Fruit fly (Drosophila melanogaster) whole organism, embryonic: ENCODE results near the gene Drsl1.
A peak's percentile ranks its signal among the peaks of the same experiment; 100 is the strongest.

ENCODE experiments used
- ATbp ChIP-seq: fragments of 200-800 bp; sonication (Bioruptor generic); optimal IDR thresholded peaks from 2 replicates; lab custom pipeline; 2017; ENCODE audit warnings: missing biosample characterization, mild to moderate bottlenecking, missing genetic modification characterization, missing genetic modification reagents
- Aef1 ChIP-seq: fragments of 200-800 bp; sonication (Bioruptor generic); IDR thresholded peaks from 3 replicates; pipeline ENCODE4 v1.3.6; 2022; ENCODE audit warnings: missing biosample characterization, missing genetic modification characterization
- B-H1 ChIP-seq: fragments of 200-800 bp; sonication (Bioruptor generic); IDR thresholded peaks from 3 replicates; pipeline ENCODE4 v1.3.6; 2022; ENCODE audit warnings: missing biosample characterization, missing genetic modification characterization
- CG10274 ChIP-seq: fragments of 200-800 bp; sonication (Bioruptor generic); optimal IDR thresholded peaks from 3 replicates; lab custom pipeline; 2017; ENCODE audit warnings: missing biosample characterization, mild to moderate bottlenecking, missing genetic modification characterization
- CG11723 ChIP-seq: fragments of 200-800 bp; sonication (Bioruptor generic); optimal IDR thresholded peaks from 2 replicates; lab custom pipeline; 2017; ENCODE audit warnings: missing biosample characterization, mild to moderate bottlenecking, missing genetic modification characterization
- CG12104 ChIP-seq: fragments of 200-800 bp; sonication (Bioruptor generic); optimal IDR thresholded peaks from 3 replicates; lab custom pipeline; 2016; ENCODE audit warnings: missing biosample characterization, missing genetic modification characterization
- CG14014 ChIP-seq: fragments of 200-800 bp; sonication (Bioruptor generic); IDR thresholded peaks from 2 replicates; pipeline ENCODE4 v1.3.6; 2022; ENCODE audit warnings: missing biosample characterization, missing genetic modification characterization
- CG14667 ChIP-seq: fragments of 200-800 bp; sonication (Bioruptor generic); IDR thresholded peaks from 2 replicates; pipeline ENCODE4 v1.3.6; 2022; ENCODE audit warnings: missing biosample characterization, missing genetic modification characterization
- CG16779 ChIP-seq: fragments of 200-800 bp; sonication (Bioruptor generic); IDR thresholded peaks from 2 replicates; pipeline ENCODE4 v1.3.6; 2022; ENCODE audit warnings: missing biosample characterization, missing genetic modification characterization
- CG18011 ChIP-seq: fragments of 200-800 bp; sonication (Bioruptor generic); optimal IDR thresholded peaks from 2 replicates; lab custom pipeline; 2017; ENCODE audit warnings: missing biosample characterization, missing genetic modification characterization, mild to moderate bottlenecking, moderate library complexity, missing genotype
- CG18262 ChIP-seq: fragments of 200-800 bp; optimal IDR thresholded peaks from 3 replicates; lab custom pipeline; 2019; ENCODE audit warnings: missing biosample characterization, mild to moderate bottlenecking, missing genetic modification characterization, moderate library complexity
- CG2678 ChIP-seq: fragments of 200-800 bp; sonication (Bioruptor generic); optimal IDR thresholded peaks from 3 replicates; lab custom pipeline; 2019; ENCODE audit warnings: missing biosample characterization, mild to moderate bottlenecking, missing genetic modification characterization, moderate library complexity
- CG3163 ChIP-seq: fragments of 200-800 bp; sonication (Bioruptor generic); optimal IDR thresholded peaks from 3 replicates; lab custom pipeline; 2016; ENCODE audit warnings: missing biosample characterization, missing genetic modification characterization
- CG33557 ChIP-seq: fragments of 200-800 bp; sonication (Bioruptor generic); optimal IDR thresholded peaks from 2 replicates; lab custom pipeline; 2019; ENCODE audit warnings: missing biosample characterization, mild to moderate bottlenecking, missing genetic modification characterization, moderate library complexity
- CG34422 ChIP-seq: fragments of 200-800 bp; sonication (Bioruptor generic); IDR thresholded peaks from 3 replicates; pipeline ENCODE4 v1.3.6; 2022; ENCODE audit warnings: missing biosample characterization, missing genetic modification characterization
- CG6689 ChIP-seq: fragments of 200-800 bp; sonication (Bioruptor generic); IDR thresholded peaks from 2 replicates; pipeline ENCODE4 v1.3.6; 2022; ENCODE audit warnings: missing biosample characterization, missing genetic modification characterization
- CG8290 ChIP-seq, 3 experiments: fragments of 200-800 bp; sonication (Bioruptor generic); optimal IDR thresholded peaks; 2 replicates each; lab custom pipeline; 2016 to 2019; ENCODE audit warnings: missing biosample characterization in 3 of 3, missing genetic modification characterization in 3 of 3, mild to moderate bottlenecking in 2 of 3, moderate library complexity in 1 of 3
- CG8944 ChIP-seq: fragments of 200-800 bp; sonication (Bioruptor generic); optimal IDR thresholded peaks from 3 replicates; lab custom pipeline; 2016; ENCODE audit warnings: missing biosample characterization, missing genetic modification characterization
- CG9932 ChIP-seq: fragments of 200-800 bp; sonication (Bioruptor generic); IDR thresholded peaks from 2 replicates; pipeline ENCODE4 v1.3.6; 2022; ENCODE audit warnings: missing biosample characterization, missing genetic modification characterization
- CkIIα-i1 ChIP-seq: fragments of 200-800 bp; sonication (Bioruptor generic); IDR thresholded peaks from 2 replicates; pipeline ENCODE4 v1.3.6; 2022; ENCODE audit warnings: missing biosample characterization, missing genetic modification characterization
- Ets97D ChIP-seq: fragments of 200-800 bp; sonication (Bioruptor generic); optimal IDR thresholded peaks from 3 replicates; lab custom pipeline; 2016; ENCODE audit warnings: missing biosample characterization, missing genetic modification characterization
- Fer1 ChIP-seq: fragments of 200-800 bp; sonication (Bioruptor generic); optimal IDR thresholded peaks from 2 replicates; lab custom pipeline; 2017; ENCODE audit warnings: missing biosample characterization, mild to moderate bottlenecking, missing genetic modification characterization
- Fer3 ChIP-seq: fragments of 200-800 bp; sonication (Bioruptor generic); optimal IDR thresholded peaks from 2 replicates; lab custom pipeline; 2018; ENCODE audit warnings: missing biosample characterization, mild to moderate bottlenecking, missing genetic modification characterization, moderate library complexity
- Hsf ChIP-seq: fragments of 200-800 bp; sonication (Bioruptor generic); optimal IDR thresholded peaks from 3 replicates; lab custom pipeline; 2016; ENCODE audit warnings: missing biosample characterization, missing genetic modification characterization
- MESR4 ChIP-seq: fragments of 200-800 bp; sonication (Bioruptor generic); optimal IDR thresholded peaks from 2 replicates; lab custom pipeline; 2018; ENCODE audit warnings: missing biosample characterization, mild to moderate bottlenecking, missing genetic modification characterization, moderate library complexity
- Nf-YC ChIP-seq: fragments of 200-800 bp; optimal IDR thresholded peaks from 3 replicates; lab custom pipeline; 2019; ENCODE audit warnings: missing biosample characterization, mild to moderate bottlenecking, missing genetic modification characterization, moderate library complexity
- Six4 ChIP-seq: fragments of 200-800 bp; sonication (Bioruptor generic); optimal IDR thresholded peaks from 2 replicates; lab custom pipeline; 2016; ENCODE audit warnings: missing biosample characterization, missing genetic modification characterization
- Stat92E ChIP-seq, 3 experiments: fragments of >200 bp in 2 of 3; fragments of 200-800 bp in 1 of 3; sonication (Bioruptor generic) in 1 of 3; optimal IDR thresholded peaks; 2 replicates each; lab custom pipeline; 2017 to 2019; ENCODE audit warnings: missing biosample characterization in 3 of 3, missing genetic modification characterization in 3 of 3, mild to moderate bottlenecking in 1 of 3, moderate library complexity in 1 of 3
- aop ChIP-seq: fragments of 200-800 bp; sonication (Bioruptor generic); IDR thresholded peaks from 2 replicates; pipeline ENCODE4 v1.3.6; 2022; ENCODE audit warnings: missing biosample characterization, missing genetic modification characterization
- ara ChIP-seq: fragments of 200-800 bp; sonication (Bioruptor generic); IDR thresholded peaks from 2 replicates; pipeline ENCODE4 v1.3.6; 2022; ENCODE audit warnings: missing biosample characterization, missing genetic modification characterization
- ase ChIP-seq: fragments of 200-800 bp; sonication (Bioruptor generic); IDR thresholded peaks from 3 replicates; pipeline ENCODE4 v1.3.6; 2022; ENCODE audit warnings: missing biosample characterization, missing genetic modification characterization
- ato ChIP-seq: fragments of 200-800 bp; sonication (Bioruptor generic); IDR thresholded peaks from 2 replicates; pipeline ENCODE4 v1.3.6; 2022; ENCODE audit warnings: missing biosample characterization, missing genetic modification characterization; ENCODE audit not compliant: partially characterized antibody
- caup ChIP-seq: fragments of 200-800 bp; sonication (Bioruptor generic); optimal IDR thresholded peaks from 3 replicates; lab custom pipeline; 2017; ENCODE audit warnings: missing biosample characterization, mild to moderate bottlenecking, missing genetic modification characterization, moderate library complexity; ENCODE audit not compliant: severe bottlenecking
- chif ChIP-seq, 2 experiments: fragments of 200-800 bp; sonication (Bioruptor generic); optimal IDR thresholded peaks; 3 replicates each; lab custom pipeline; 2016; ENCODE audit warnings: missing biosample characterization in 2 of 2, missing genetic modification characterization in 2 of 2
- crc ChIP-seq: fragments of 200-800 bp; sonication (Bioruptor generic); optimal IDR thresholded peaks from 2 replicates; lab custom pipeline; 2016; ENCODE audit warnings: missing biosample characterization, missing genetic modification characterization
- disco-r ChIP-seq: fragments of 200-800 bp; sonication (Bioruptor generic); optimal IDR thresholded peaks from 2 replicates; lab custom pipeline; 2016; ENCODE audit warnings: missing biosample characterization, missing genetic modification characterization
- ftz-f1 ChIP-seq: fragments of 200-800 bp; sonication (Bioruptor generic); optimal IDR thresholded peaks from 2 replicates; lab custom pipeline; 2016; ENCODE audit warnings: missing biosample characterization, missing genetic modification characterization
- gce ChIP-seq: fragments of 200-800 bp; sonication (Bioruptor generic); IDR thresholded peaks from 3 replicates; pipeline ENCODE4 v1.3.6; 2022; ENCODE audit warnings: missing biosample characterization, missing genetic modification characterization
- gro ChIP-seq: fragments of 200-800 bp; sonication (Bioruptor generic); optimal IDR thresholded peaks from 2 replicates; lab custom pipeline; 2016; ENCODE audit warnings: missing biosample characterization, missing genetic modification characterization
- jumu ChIP-seq: fragments of 200-800 bp; sonication (Bioruptor generic); optimal IDR thresholded peaks from 3 replicates; lab custom pipeline; 2016; ENCODE audit warnings: missing biosample characterization, missing genetic modification characterization
- knrl ChIP-seq: fragments of 200-800 bp; sonication (Bioruptor generic); IDR thresholded peaks from 3 replicates; pipeline ENCODE4 v1.3.6; 2022; ENCODE audit warnings: missing biosample characterization, missing genetic modification characterization; ENCODE audit not compliant: partially characterized antibody
- lilli ChIP-seq: fragments of 200-800 bp; sonication (Bioruptor generic); optimal IDR thresholded peaks from 3 replicates; lab custom pipeline; 2016; ENCODE audit warnings: missing biosample characterization, missing genetic modification characterization
- maf-S ChIP-seq: fragments of 200-800 bp; sonication (Bioruptor generic); optimal IDR thresholded peaks from 2 replicates; lab custom pipeline; 2016; ENCODE audit warnings: missing biosample characterization, missing genetic modification characterization
- repo ChIP-seq: fragments of 200-800 bp; sonication (Bioruptor generic); optimal IDR thresholded peaks from 2 replicates; lab custom pipeline; 2016; ENCODE audit warnings: missing biosample characterization, missing genetic modification characterization
- schlank ChIP-seq: fragments of 200-800 bp; sonication (Bioruptor generic); optimal IDR thresholded peaks from 2 replicates; lab custom pipeline; 2018; ENCODE audit warnings: missing biosample characterization, mild to moderate bottlenecking, missing genetic modification characterization
- sisA ChIP-seq: fragments of 200-800 bp; sonication (Bioruptor generic); IDR thresholded peaks from 2 replicates; pipeline ENCODE4 v1.3.6; 2022; ENCODE audit warnings: missing biosample characterization, missing genetic modification characterization
- so ChIP-seq: fragments of 200-800 bp; sonication (Bioruptor generic); IDR thresholded peaks from 3 replicates; pipeline ENCODE4 v1.3.6; 2022; ENCODE audit warnings: missing biosample characterization, missing genetic modification characterization
- stc ChIP-seq: fragments of 200-800 bp; sonication (Bioruptor generic); IDR thresholded peaks from 2 replicates; pipeline ENCODE4 v1.3.6; 2022; ENCODE audit warnings: missing biosample characterization, missing genetic modification characterization
- tap ChIP-seq: fragments of 200-800 bp; optimal IDR thresholded peaks from 3 replicates; lab custom pipeline; 2019; ENCODE audit warnings: missing biosample characterization, mild to moderate bottlenecking, missing genetic modification characterization, moderate library complexity
- wdn ChIP-seq: fragments of 200-800 bp; sonication (Bioruptor generic); IDR thresholded peaks from 2 replicates; pipeline ENCODE4 v1.3.6; 2022; ENCODE audit warnings: missing biosample characterization, missing genetic modification characterization

Gene Drsl1

dm6 chr3L:3381869-3382488, 46.4 kb upstream of the Drsl1 start (continued):
- TF ChIP-seq caup (GFP tag; lab: Kevin White, UChicago) (peak; percentile 26), gro (GFP tag; lab: Kevin White, UChicago) (no peak), stc (GFP tag; lab: Robert Waterston, UW) (peak; percentile 43; the same call in 1 of the 2 replicates), CG34422 (GFP tag; lab: Robert Waterston, UW) (no peak; the same call in 2 of the 3 replicates), disco-r (GFP tag; lab: Kevin White, UChicago) (no peak), CG33557 (GFP tag; lab: Kevin White, UChicago) (no peak), so (GFP tag; lab: Robert Waterston, UW) (0 out of 3 replicates have a peak, but pooled peaks have one; percentile 49), CG10274 (GFP tag; lab: Kevin White, UChicago) (no peak), ato (GFP tag; lab: Robert Waterston, UW) (no peak), CG14667 (GFP tag; lab: Robert Waterston, UW) (peak; percentile 42; the same call in 1 of the 2 replicates), repo (GFP tag; lab: Kevin White, UChicago) (no peak), Nf-YC (no peak), aop (GFP tag; lab: Robert Waterston, UW) (no peak), Hsf (GFP tag; lab: Kevin White, UChicago) (peak; percentile 4), MESR4 (GFP tag; lab: Kevin White, UChicago) (no peak), CG18262 (no peak), tap (peak; percentile 6), CG3163 (GFP tag; lab: Kevin White, UChicago) (no peak), CG14014 (GFP tag; lab: Robert Waterston, UW) (peak; percentile 79), B-H1 (GFP tag; lab: Robert Waterston, UW) (peak; percentile 61; the same call in 2 of the 3 replicates), Aef1 (GFP tag; lab: Robert Waterston, UW) (peak; percentile 50), Ets97D (GFP tag; lab: Kevin White, UChicago) (no peak), ase (peak; percentile 61; the same call in 1 of the 3 replicates), CkIIα-i1 (GFP tag; lab: Robert Waterston, UW) (no peak), ATbp (GFP tag; lab: Kevin White, UChicago) (peak; percentile 13), jumu (no peak), chif (GFP tag; optimal IDR thresholded peaks at IDR 0.05; lab: Kevin White, UChicago) (no peak), schlank (tag; lab: Kevin White, UChicago) (peak; percentile 28), CG8290 (GFP tag; optimal IDR thresholded peaks at IDR 0.05; lab: Kevin White, UChicago) (no peak), CG8290 (tag; optimal IDR thresholded peaks at IDR 0.05; lab: Kevin White, UChicago) (peak in 1 of 2 experiments; percentile 54), gce (no peak), CG6689 (GFP tag; lab: Robert Waterston, UW) (peak; percentile 45), CG11723 (no peak), CG9932 (GFP tag; lab: Robert Waterston, UW) (peak; percentile 78), lilli (peak; percentile 15), crc (no peak), maf-S (GFP tag; lab: Kevin White, UChicago) (no peak), CG8944 (GFP tag; lab: Kevin White, UChicago) (no peak), Fer1 (GFP tag; lab: Kevin White, UChicago) (peak; percentile 40), Stat92E (GFP tag; optimal IDR thresholded peaks at IDR 0.05; lab: Kevin White, UChicago) (no peak), ara (GFP tag; lab: Robert Waterston, UW) (peak; percentile 38; the same call in 1 of the 2 replicates), Fer3 (peak; percentile 63), knrl (GFP tag; lab: Robert Waterston, UW) (no peak), CG16779 (no peak), CG12104 (GFP tag; lab: Kevin White, UChicago) (no peak), sisA (GFP tag; lab: Robert Waterston, UW) (peak; percentile 69), Six4 (no peak), wdn (GFP tag; lab: Robert Waterston, UW) (0 out of 2 replicates have a peak, but pooled peaks have one; percentile 42), ftz-f1 (GFP tag; lab: Kevin White, UChicago) (no peak), CG18011 (GFP tag; lab: Kevin White, UChicago) (no peak), CG2678 (peak; percentile 57)
